Worm (Caenorhabditis elegans) whole organism, L3 larva: ENCODE results near the gene H11E01.2.

Experiments
- R02D3.7 ChIP-seq: fragments of 150-350 bp; optimal IDR thresholded peaks from 2 replicates; lab custom pipeline; 2014; ENCODE audit warnings: missing biosample characterization, missing genetic modification characterization
- ZK546.5 ChIP-seq: sonication (generic microtip); optimal IDR thresholded peaks from 2 replicates; lab custom pipeline; 2017; ENCODE audit warnings: missing biosample characterization, missing genetic modification characterization
- aly-2 ChIP-seq: fragments of 150-350 bp; optimal IDR thresholded peaks from 2 replicates; lab custom pipeline; 2014; ENCODE audit warnings: missing biosample characterization, missing genetic modification characterization
- ceh-16 ChIP-seq: sonication (generic microtip); optimal IDR thresholded peaks from 2 replicates; lab custom pipeline; 2017; ENCODE audit warnings: missing biosample characterization, missing genetic modification characterization
- ceh-82 ChIP-seq: fragments of 150-350 bp; optimal IDR thresholded peaks from 2 replicates; lab custom pipeline; 2014; ENCODE audit warnings: missing biosample characterization, missing genetic modification characterization
- egl-27 ChIP-seq: sonication (generic microtip); optimal IDR thresholded peaks from 4 replicates; lab custom pipeline; 2017; ENCODE audit warnings: missing biosample characterization, missing genetic modification reagents, missing genetic modification characterization
- egl-5 ChIP-seq: fragments of 150-350 bp; optimal IDR thresholded peaks from 2 replicates; lab custom pipeline; 2017; ENCODE audit warnings: missing biosample characterization, missing genetic modification reagents, missing genetic modification characterization, inconsistent platforms
- elt-1 ChIP-seq: fragments of 150-350 bp; optimal IDR thresholded peaks from 2 replicates; lab custom pipeline; 2014; ENCODE audit warnings: missing biosample characterization, missing genetic modification characterization
- elt-2 ChIP-seq: sonication (generic microtip); optimal IDR thresholded peaks from 2 replicates; lab custom pipeline; 2016; ENCODE audit warnings: missing genetic modification reagents, mild to moderate bottlenecking, missing genetic modification characterization, missing compliant biosample characterization
- fkh-10 ChIP-seq: sonication (generic microtip); optimal IDR thresholded peaks from 2 replicates; lab custom pipeline; 2017; ENCODE audit warnings: missing biosample characterization, missing genetic modification reagents, missing genetic modification characterization
- hmg-11 ChIP-seq: sonication (generic microtip); optimal IDR thresholded peaks from 2 replicates; lab custom pipeline; 2016; ENCODE audit warnings: missing genetic modification characterization, missing compliant biosample characterization
- lin-39 ChIP-seq: fragments of 150-350 bp; optimal IDR thresholded peaks from 2 replicates; lab custom pipeline; 2018; ENCODE audit warnings: missing biosample characterization, missing genetic modification reagents, missing genetic modification characterization
- lsy-12 ChIP-seq: sonication (generic microtip); optimal IDR thresholded peaks from 2 replicates; lab custom pipeline; 2016; ENCODE audit warnings: mild to moderate bottlenecking, missing genetic modification characterization, missing compliant biosample characterization
- mdl-1 ChIP-seq: fragments of 150-350 bp; optimal IDR thresholded peaks from 2 replicates; lab custom pipeline; 2014; ENCODE audit warnings: missing biosample characterization, missing genetic modification characterization
- mml-1 ChIP-seq: fragments of 150-350 bp; sonication (generic microtip); optimal IDR thresholded peaks from 3 replicates; lab custom pipeline; 2014; ENCODE audit warnings: missing biosample characterization, missing genetic modification characterization
- nfya-1 ChIP-seq: sonication (generic microtip); optimal IDR thresholded peaks from 2 replicates; lab custom pipeline; 2017; ENCODE audit warnings: missing genetic modification characterization, mild to moderate bottlenecking, missing compliant biosample characterization, antibody characterized with exemption, moderate library complexity; ENCODE audit not compliant: insufficient read depth
- nhr-12 ChIP-seq: fragments of 150-350 bp; optimal IDR thresholded peaks from 2 replicates; lab custom pipeline; 2014; ENCODE audit warnings: missing biosample characterization, missing genetic modification characterization
- nhr-23 ChIP-seq: fragments of 150-350 bp; optimal IDR thresholded peaks from 2 replicates; lab custom pipeline; 2014; ENCODE audit warnings: missing biosample characterization, missing genetic modification reagents, missing genetic modification characterization
- nhr-28 ChIP-seq: fragments of 150-350 bp; optimal IDR thresholded peaks from 2 replicates; lab custom pipeline; 2014; ENCODE audit warnings: missing biosample characterization, missing genetic modification characterization
- nhr-43 ChIP-seq: sonication (generic microtip); optimal IDR thresholded peaks from 2 replicates; lab custom pipeline; 2016; ENCODE audit warnings: mild to moderate bottlenecking, missing genetic modification characterization, missing compliant biosample characterization; ENCODE audit not compliant: poor library complexity, severe bottlenecking
- nhr-67 ChIP-seq: fragments of 150-350 bp; optimal IDR thresholded peaks from 2 replicates; lab custom pipeline; 2014; ENCODE audit warnings: missing biosample characterization, missing genetic modification characterization
- pha-4 ChIP-seq: fragments of 150-350 bp; optimal IDR thresholded peaks from 2 replicates; lab custom pipeline; 2014; ENCODE audit warnings: missing biosample characterization, missing genetic modification reagents, missing genetic modification characterization
- snpc-4 ChIP-seq: fragments of 150-350 bp; optimal IDR thresholded peaks from 2 replicates; lab custom pipeline; 2014; ENCODE audit warnings: missing biosample characterization, missing genetic modification characterization
- unc-39 ChIP-seq: sonication (generic microtip); optimal IDR thresholded peaks from 4 replicates; lab custom pipeline; 2017; ENCODE audit warnings: missing biosample characterization, missing genetic modification characterization
- unc-62 ChIP-seq: fragments of 150-350 bp; sonication (generic microtip); optimal IDR thresholded peaks from 4 replicates; lab custom pipeline; 2014; ENCODE audit warnings: missing biosample characterization, missing genetic modification reagents, missing genetic modification characterization
- zag-1 ChIP-seq: fragments of 150-350 bp; optimal IDR thresholded peaks from 2 replicates; lab custom pipeline; 2014; ENCODE audit warnings: missing biosample characterization, missing genetic modification characterization
- ztf-11 ChIP-seq: fragments of 150-350 bp; optimal IDR thresholded peaks from 2 replicates; lab custom pipeline; 2014; ENCODE audit warnings: missing biosample characterization, missing genetic modification characterization
- ztf-4 ChIP-seq: fragments of 150-350 bp; optimal IDR thresholded peaks from 2 replicates; lab custom pipeline; 2014; ENCODE audit warnings: missing biosample characterization, missing genetic modification characterization

Gene H11E01.2

DNA sequence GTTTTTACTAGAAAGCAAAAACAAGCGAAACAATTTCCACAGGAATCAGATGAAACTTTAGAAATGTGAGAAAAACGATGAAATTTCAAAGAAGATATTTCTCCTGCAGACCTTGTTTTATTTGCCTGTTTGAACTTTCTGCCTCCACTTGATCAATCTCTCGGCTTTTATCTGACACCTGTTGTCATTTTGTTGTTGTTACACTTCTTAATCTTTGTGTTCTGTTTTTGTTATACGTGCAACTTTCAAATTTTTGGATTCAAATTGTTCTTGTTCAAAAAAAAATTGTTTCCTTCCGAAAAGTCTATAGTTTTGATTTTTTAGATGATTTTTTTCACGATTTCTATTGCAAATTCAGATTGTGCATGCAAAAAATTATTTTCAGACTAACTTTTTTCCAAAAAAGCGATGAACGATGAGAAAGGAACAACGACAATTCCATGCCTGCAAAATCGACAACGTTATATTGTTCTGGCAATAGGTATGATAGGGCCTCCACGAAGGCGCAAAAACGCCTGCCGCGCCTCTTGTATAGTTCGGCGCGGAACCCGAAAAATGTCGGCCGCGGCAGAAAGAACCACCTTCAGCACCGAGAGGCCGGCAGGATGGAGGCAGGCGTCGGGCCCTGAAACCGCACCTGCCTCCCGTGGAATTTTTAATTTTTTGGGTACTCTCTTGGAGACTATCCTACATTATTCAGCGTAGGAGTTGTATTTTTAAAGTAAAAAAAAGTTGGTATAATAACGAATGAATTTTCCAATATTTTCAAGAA, at the start of gene H11E01.2:
Gene H11E01.2, plus strand, starts transcription at position 380 of the 772 bp plus-strand sequence.
- TF ChIP-seq ZK546.5 (no peak), nhr-43 (tag; lab: Kevin White, UChicago) (peak; percentile 17)

DNA sequence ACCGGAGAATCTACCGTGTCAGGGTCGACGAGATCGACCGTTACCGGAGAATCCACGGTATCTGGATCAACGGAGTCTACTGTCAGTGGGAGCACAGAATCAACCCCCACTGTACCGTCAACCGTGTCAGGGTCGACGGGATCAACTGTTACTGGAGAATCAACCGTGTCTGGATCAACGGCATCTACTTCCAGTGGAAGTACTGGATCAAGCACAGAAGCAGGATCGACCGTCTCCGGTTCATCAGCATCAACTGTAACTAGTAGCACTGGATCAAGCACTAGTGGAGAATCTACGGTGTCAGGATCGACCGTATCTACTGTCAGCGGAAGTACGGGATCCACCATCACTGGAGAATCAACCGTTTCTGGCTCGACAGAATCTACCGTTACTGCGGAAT, 48.9 kb upstream of the H11E01.2 start, which contains the start of gene H02F09.2:
Gene H02F09.2, plus strand, starts transcription at position 301 of the 400 bp plus-strand sequence.
- no peak for TF ChIP-seq snpc-4 (tag; lab: Kevin White, UChicago)
- TF ChIP-seq elt-1 (tag; lab: Kevin White, UChicago) = no peak
- TF ChIP-seq egl-27 = no peak
- TF ChIP-seq ZK546.5 = no peak
- TF ChIP-seq pha-4 (tag; lab: Kevin White, UChicago) = no peak
- TF ChIP-seq egl-5 (tag; lab: Kevin White, UChicago) = no peak
- TF ChIP-seq ztf-11 (tag; lab: Kevin White, UChicago) = no peak
- no peak for TF ChIP-seq mdl-1
- no peak for TF ChIP-seq unc-62 (GFP tag; lab: Kevin White, UChicago)
- no peak for TF ChIP-seq lin-39 (tag; lab: Kevin White, UChicago)
- TF ChIP-seq R02D3.7 (tag; lab: Kevin White, UChicago) = no peak
- no peak for TF ChIP-seq nhr-12
- no peak for TF ChIP-seq ztf-4 (tag; lab: Kevin White, UChicago)
- no peak for TF ChIP-seq nhr-67 (tag; lab: Kevin White, UChicago)

DNA sequence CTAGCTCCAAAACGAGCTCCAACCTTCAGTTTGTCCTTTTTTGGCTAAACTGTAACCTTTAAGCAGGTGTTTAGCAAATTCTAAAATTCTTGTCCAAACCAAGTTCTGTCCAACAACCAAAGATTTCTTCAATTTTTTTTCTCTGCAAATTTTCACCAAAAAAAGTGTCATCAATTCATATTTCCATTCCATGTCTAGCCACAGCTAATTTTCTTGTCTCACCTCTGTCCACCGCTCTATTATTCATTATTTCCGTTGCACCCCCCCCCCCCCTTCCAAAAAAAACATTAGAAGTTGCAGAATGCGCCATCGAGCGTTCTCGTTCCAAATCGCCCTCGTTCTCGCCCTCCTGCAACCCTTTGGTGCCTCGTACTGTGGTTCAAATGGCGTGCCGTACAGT, 44.5 kb upstream of the H11E01.2 start, which contains the start of gene wrt-9:
Gene wrt-9, plus strand, starts transcription at position 301 of the 400 bp plus-strand sequence.
- no peak for TF ChIP-seq fkh-10 (GFP tag; lab: Kevin White, UChicago)
- TF ChIP-seq hmg-11 (tag; lab: Kevin White, UChicago) = no peak
- no peak for TF ChIP-seq unc-39 (tag; lab: Kevin White, UChicago)
- TF ChIP-seq ztf-11 (tag; lab: Kevin White, UChicago) = no peak
- no peak for TF ChIP-seq nfya-1
- no peak for TF ChIP-seq ceh-82 (tag; lab: Kevin White, UChicago)
- no peak for TF ChIP-seq lsy-12 (tag; lab: Kevin White, UChicago)
- TF ChIP-seq nhr-28 = no peak

DNA sequence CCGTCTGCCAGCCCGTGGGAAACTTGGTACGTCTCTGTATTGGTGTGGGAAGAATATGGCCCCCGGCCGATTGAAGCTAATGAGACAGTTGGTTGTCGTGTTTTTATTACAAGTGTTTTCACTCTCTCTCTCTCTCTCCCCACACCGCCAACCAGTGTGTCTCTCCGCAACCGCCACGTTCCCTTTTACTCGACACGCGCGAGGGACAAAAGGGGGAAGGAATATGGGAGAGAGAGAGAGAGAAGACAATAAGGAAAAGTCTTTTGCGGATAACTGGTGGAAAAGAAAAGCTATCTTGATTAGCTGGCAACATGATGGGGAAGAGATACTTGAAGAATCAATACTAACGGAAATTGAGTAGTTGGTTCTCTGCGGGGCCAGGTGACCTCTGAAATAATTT, 42.2 kb upstream of the H11E01.2 start:
- no peak for TF ChIP-seq nhr-28
- no peak for TF ChIP-seq R02D3.7 (tag; lab: Kevin White, UChicago)
- peak; percentile 40 for TF ChIP-seq nhr-23

DNA sequence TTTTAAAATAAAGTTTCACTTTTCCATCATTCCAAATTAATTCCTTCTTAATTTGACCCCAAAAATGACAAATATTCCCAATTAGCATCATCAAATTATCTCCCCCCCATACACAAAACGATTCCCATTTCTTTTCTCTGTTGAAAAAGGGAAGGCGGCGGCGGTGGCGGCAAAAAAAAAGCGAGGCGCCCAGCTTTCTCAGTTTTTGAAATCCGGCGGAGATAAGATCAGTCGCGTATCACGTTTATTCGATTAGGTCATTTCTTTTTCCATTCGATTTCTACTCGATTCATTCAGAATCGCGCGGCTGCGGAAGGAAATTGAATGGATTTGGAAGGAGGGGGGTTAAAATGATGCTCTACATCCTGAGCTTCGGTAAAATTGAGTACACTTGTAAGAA, 36.9 kb upstream of the H11E01.2 start:
- TF ChIP-seq ceh-16 (no peak), aly-2 (tag; lab: Kevin White, UChicago) (no peak), nhr-67 (tag; lab: Kevin White, UChicago) (no peak), elt-2 (tag; lab: Kevin White, UChicago) (no peak), mml-1 (tag; lab: Kevin White, UChicago) (no peak), lsy-12 (tag; lab: Kevin White, UChicago) (no peak), zag-1 (tag; lab: Kevin White, UChicago) (no peak), ztf-11 (tag; lab: Kevin White, UChicago) (no peak)

DNA sequence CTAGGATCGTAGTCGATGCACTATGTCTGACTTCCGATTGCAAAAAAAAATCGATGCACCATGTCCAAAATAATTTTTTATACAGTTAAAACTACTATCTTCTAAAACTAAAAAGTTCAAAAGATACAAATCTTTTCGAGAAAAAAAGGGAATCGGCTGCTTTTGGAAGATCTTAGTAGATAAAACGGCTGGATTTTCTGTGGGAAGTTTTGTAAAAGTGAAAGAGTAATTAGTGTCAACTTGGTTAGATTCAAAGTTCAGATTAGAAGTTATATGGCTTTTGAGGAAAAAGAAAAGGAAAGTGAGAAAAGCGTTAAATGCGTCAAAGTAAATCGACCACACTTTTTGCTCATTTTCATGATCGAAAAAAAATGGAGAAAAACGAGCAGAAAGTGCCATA, 33.8 kb upstream of the H11E01.2 start:
- TF ChIP-seq ztf-11 (tag; lab: Kevin White, UChicago) (no peak), elt-1 (tag; lab: Kevin White, UChicago) (peak; percentile 63)
